Fruit fly (Drosophila melanogaster) S2 (cell line): ENCODE results near the gene CG10680.

Experiments used
- CG8478 ChIP-seq: fragments of >200 bp; optimal IDR thresholded peaks from 2 replicates; lab custom pipeline; 2018
- CTCF ChIP-seq, 2 experiments: fragments of >200 bp; optimal IDR thresholded peaks; 2 replicates each; lab custom pipeline; 2018

DNA sequence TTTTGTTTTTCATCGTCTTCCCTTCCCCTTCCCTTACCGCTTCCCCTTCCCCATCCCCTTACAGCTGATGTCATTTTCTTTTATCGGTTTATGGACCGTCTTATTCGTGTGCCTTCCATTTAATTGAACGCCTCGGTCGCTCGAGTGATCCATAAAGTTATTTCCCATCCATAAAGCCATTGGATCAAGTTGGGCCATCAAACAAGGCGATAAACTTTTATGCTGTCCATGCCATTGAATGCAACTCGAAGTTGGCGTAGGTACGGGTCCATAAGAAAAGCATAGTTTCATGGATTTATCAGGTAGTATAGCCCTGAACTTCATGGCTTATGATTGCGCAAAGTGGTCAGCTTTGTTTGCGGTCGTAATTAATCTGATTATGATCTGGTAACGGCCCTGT is 41.1 kb downstream of the CG10680 start:
- TF ChIP-seq CTCF (optimal IDR thresholded peaks at IDR 0.05; lab: Kevin White, UChicago) (no peak), CG8478 (lab: Kevin White, UChicago) (no peak)
